Fruit fly (Drosophila melanogaster): ENCODE data around the gene CG2258.

dm6 chrX:8140707-8141106 lies 38.8 kb upstream of the CG2258 start:
- TF ChIP-seq EcR (GFP tag; optimal IDR thresholded peaks at IDR 0.05): no peak
- no peak for TF ChIP-seq psq (optimal IDR thresholded peaks at IDR 0.05)
- no peak for TF ChIP-seq usp (GFP tag; optimal IDR thresholded peaks at IDR 0.05)
- TF ChIP-seq CG8478 (optimal IDR thresholded peaks at IDR 0.05): no peak

All from whole organism.